Fruit fly (Drosophila melanogaster) whole organism, embryonic: ENCODE results near the gene Pcmt.
A peak's percentile ranks its signal among the peaks of the same experiment; 100 is the strongest.

ENCODE experiments used
- Aef1 ChIP-seq: fragments of 200-800 bp; sonication (Bioruptor generic); IDR thresholded peaks from 3 replicates; pipeline ENCODE4 v1.3.6; 2022; ENCODE audit warnings: missing biosample characterization, missing genetic modification characterization
- Asciz ChIP-seq: fragments of 200-800 bp; sonication (Bioruptor generic); optimal IDR thresholded peaks from 2 replicates; lab custom pipeline; 2017; ENCODE audit warnings: missing biosample characterization, mild to moderate bottlenecking, missing genetic modification characterization, missing genetic modification reagents
- Blimp-1 ChIP-seq: fragments of 200-800 bp; sonication (Bioruptor generic); optimal IDR thresholded peaks from 3 replicates; lab custom pipeline; 2018; ENCODE audit warnings: missing biosample characterization, missing genetic modification characterization, mild to moderate bottlenecking, moderate library complexity, missing genetic modification reagents
- CG10565 ChIP-seq: fragments of 200-800 bp; sonication (Bioruptor generic); optimal IDR thresholded peaks from 3 replicates; lab custom pipeline; 2016; ENCODE audit warnings: missing biosample characterization, mild to moderate bottlenecking, missing genetic modification characterization
- CG11723 ChIP-seq: fragments of 200-800 bp; sonication (Bioruptor generic); optimal IDR thresholded peaks from 2 replicates; lab custom pipeline; 2017; ENCODE audit warnings: missing biosample characterization, mild to moderate bottlenecking, missing genetic modification characterization
- CG1233 ChIP-seq: fragments of 200-800 bp; sonication (Bioruptor generic); optimal IDR thresholded peaks from 4 replicates; lab custom pipeline; 2018; ENCODE audit warnings: missing biosample characterization, mild to moderate bottlenecking, missing genetic modification characterization
- CG12391 ChIP-seq: fragments of 200-800 bp; sonication (Bioruptor generic); optimal IDR thresholded peaks from 3 replicates; lab custom pipeline; 2018; ENCODE audit warnings: missing biosample characterization, mild to moderate bottlenecking, missing genetic modification characterization, moderate library complexity
- CG13123 ChIP-seq: fragments of 200-800 bp; sonication (Bioruptor generic); optimal IDR thresholded peaks from 2 replicates; lab custom pipeline; 2016; ENCODE audit warnings: missing biosample characterization, missing genetic modification characterization
- CG15011 ChIP-seq: fragments of 200-800 bp; sonication (Bioruptor generic); optimal IDR thresholded peaks from 3 replicates; lab custom pipeline; 2018; ENCODE audit warnings: missing biosample characterization, mild to moderate bottlenecking, missing genetic modification characterization
- CG15696 ChIP-seq: fragments of 200-800 bp; sonication (Bioruptor generic); optimal IDR thresholded peaks from 2 replicates; lab custom pipeline; 2019; ENCODE audit warnings: missing biosample characterization, mild to moderate bottlenecking, missing genetic modification characterization, moderate library complexity
- CG17385 ChIP-seq: fragments of 200-800 bp; sonication (Bioruptor generic); optimal IDR thresholded peaks from 3 replicates; lab custom pipeline; 2018; ENCODE audit warnings: missing biosample characterization, mild to moderate bottlenecking, missing genetic modification characterization
- CG2120 ChIP-seq: fragments of 200-800 bp; sonication (Bioruptor generic); optimal IDR thresholded peaks from 3 replicates; lab custom pipeline; 2016; ENCODE audit warnings: missing biosample characterization, missing genetic modification characterization
- CG31441 ChIP-seq: fragments of 200-800 bp; sonication (Bioruptor generic); IDR thresholded peaks from 2 replicates; pipeline ENCODE4 v1.3.6; 2022; ENCODE audit warnings: missing biosample characterization, missing genetic modification characterization
- CG34376 ChIP-seq: fragments of 200-800 bp; sonication (Bioruptor generic); optimal IDR thresholded peaks from 2 replicates; lab custom pipeline; 2018; ENCODE audit warnings: missing biosample characterization, mild to moderate bottlenecking, missing genetic modification characterization
- CG4282 ChIP-seq: fragments of 200-800 bp; sonication (Bioruptor generic); optimal IDR thresholded peaks from 2 replicates; lab custom pipeline; 2016; ENCODE audit warnings: missing biosample characterization, missing genetic modification characterization
- CG5245 ChIP-seq: fragments of 200-800 bp; sonication (Bioruptor generic); optimal IDR thresholded peaks from 3 replicates; lab custom pipeline; 2016; ENCODE audit warnings: missing biosample characterization, missing genetic modification characterization
- CG6813 ChIP-seq: fragments of 200-800 bp; sonication (Bioruptor generic); optimal IDR thresholded peaks from 2 replicates; lab custom pipeline; 2017; ENCODE audit warnings: missing biosample characterization, missing genetic modification characterization, mild to moderate bottlenecking, moderate library complexity, missing genetic modification reagents
- CG7745 ChIP-seq: fragments of 200-800 bp; sonication (Bioruptor generic); optimal IDR thresholded peaks from 2 replicates; lab custom pipeline; 2018; ENCODE audit warnings: missing biosample characterization, mild to moderate bottlenecking, missing genetic modification characterization, moderate library complexity
- CG9609 ChIP-seq: fragments of 200-800 bp; sonication (Bioruptor generic); optimal IDR thresholded peaks from 3 replicates; lab custom pipeline; 2016; ENCODE audit warnings: missing biosample characterization, missing genetic modification characterization
- CG9727 ChIP-seq: fragments of 200-800 bp; sonication (Bioruptor generic); optimal IDR thresholded peaks from 3 replicates; lab custom pipeline; 2017; ENCODE audit warnings: missing biosample characterization, mild to moderate bottlenecking, missing genetic modification characterization
- CG9817 ChIP-seq: fragments of 200-800 bp; sonication (Bioruptor generic); optimal IDR thresholded peaks from 2 replicates; lab custom pipeline; 2018; ENCODE audit warnings: missing biosample characterization, mild to moderate bottlenecking, missing genetic modification characterization, moderate library complexity
- Dbx ChIP-seq: fragments of 200-800 bp; sonication (Bioruptor generic); IDR thresholded peaks from 3 replicates; pipeline ENCODE4 v1.3.6; 2022; ENCODE audit warnings: missing biosample characterization, missing genetic modification characterization
- Doc2 ChIP-seq: fragments of 200-800 bp; sonication (Bioruptor generic); IDR thresholded peaks from 2 replicates; pipeline ENCODE4 v1.3.6; 2022; ENCODE audit warnings: missing biosample characterization, missing genetic modification characterization
- H2.0 ChIP-seq: fragments of 200-800 bp; sonication (Bioruptor generic); IDR thresholded peaks from 2 replicates; pipeline ENCODE4 v1.3.6; 2022; ENCODE audit warnings: missing biosample characterization, missing genetic modification characterization
- Hand ChIP-seq: fragments of 200-800 bp; sonication (Bioruptor generic); optimal IDR thresholded peaks from 2 replicates; lab custom pipeline; 2017; ENCODE audit warnings: mild to moderate bottlenecking, missing biosample characterization, missing genetic modification reagents, missing genetic modification characterization
- Hr39 ChIP-seq: fragments of >200 bp; optimal IDR thresholded peaks from 2 replicates; lab custom pipeline; 2017
- MTF-1 ChIP-seq: fragments of 200-800 bp; sonication (Bioruptor generic); optimal IDR thresholded peaks from 2 replicates; lab custom pipeline; 2018; ENCODE audit warnings: missing biosample characterization, mild to moderate bottlenecking, missing genetic modification characterization, borderline replicate concordance
- NfI ChIP-seq: fragments of 200-800 bp; sonication (Bioruptor generic); optimal IDR thresholded peaks from 3 replicates; lab custom pipeline; 2018; ENCODE audit warnings: missing biosample characterization, mild to moderate bottlenecking, missing genetic modification characterization, moderate library complexity
- PHDP ChIP-seq: fragments of 200-800 bp; sonication (Bioruptor generic); optimal IDR thresholded peaks from 3 replicates; lab custom pipeline; 2018; ENCODE audit warnings: missing biosample characterization, mild to moderate bottlenecking, missing genetic modification characterization, moderate library complexity
- Xbp1 ChIP-seq: fragments of 200-800 bp; sonication (Bioruptor generic); optimal IDR thresholded peaks from 3 replicates; lab custom pipeline; 2016; ENCODE audit warnings: missing biosample characterization, mild to moderate bottlenecking, missing genetic modification characterization
- ab ChIP-seq: fragments of 200-800 bp; sonication (Bioruptor generic); optimal IDR thresholded peaks from 2 replicates; lab custom pipeline; 2016; ENCODE audit warnings: missing biosample characterization, missing genetic modification characterization
- bbx ChIP-seq: fragments of 200-800 bp; sonication (Bioruptor generic); IDR thresholded peaks from 2 replicates; pipeline ENCODE4 v1.3.6; 2022; ENCODE audit warnings: missing biosample characterization, missing genetic modification characterization; ENCODE audit not compliant: partially characterized antibody
- bcd ChIP-seq: fragments of 200-800 bp; sonication (Bioruptor generic); optimal IDR thresholded peaks from 2 replicates; lab custom pipeline; 2017; ENCODE audit warnings: missing biosample characterization, mild to moderate bottlenecking, missing genetic modification characterization
- bowl ChIP-seq: fragments of 200-800 bp; sonication (Bioruptor generic); IDR thresholded peaks from 2 replicates; pipeline ENCODE4 v1.3.6; 2022; ENCODE audit warnings: missing biosample characterization, missing genetic modification characterization
- cg ChIP-seq: fragments of 200-800 bp; sonication (Bioruptor generic); optimal IDR thresholded peaks from 3 replicates; lab custom pipeline; 2019; ENCODE audit warnings: missing biosample characterization, mild to moderate bottlenecking, missing genetic modification characterization, moderate library complexity
- dimm ChIP-seq: fragments of 200-800 bp; sonication (Bioruptor generic); IDR thresholded peaks from 2 replicates; pipeline ENCODE4 v1.3.6; 2022; ENCODE audit warnings: missing biosample characterization, missing genetic modification characterization
- emc ChIP-seq: fragments of 200-800 bp; sonication (Bioruptor generic); optimal IDR thresholded peaks from 2 replicates; lab custom pipeline; 2016; ENCODE audit warnings: missing biosample characterization, missing genetic modification characterization
- gcm ChIP-seq: fragments of 200-800 bp; sonication (Bioruptor generic); optimal IDR thresholded peaks from 2 replicates; lab custom pipeline; 2019; ENCODE audit warnings: missing biosample characterization, mild to moderate bottlenecking, missing genetic modification characterization, moderate library complexity
- gcm2 ChIP-seq: fragments of 200-800 bp; sonication (Bioruptor generic); optimal IDR thresholded peaks from 2 replicates; lab custom pipeline; 2016; ENCODE audit warnings: missing biosample characterization, missing genetic modification characterization
- gem ChIP-seq: fragments of 200-800 bp; sonication (Bioruptor generic); optimal IDR thresholded peaks from 2 replicates; lab custom pipeline; 2019; ENCODE audit warnings: missing biosample characterization, mild to moderate bottlenecking, missing genetic modification characterization, moderate library complexity
- gsb ChIP-seq: fragments of 200-800 bp; sonication (Bioruptor generic); IDR thresholded peaks from 2 replicates; pipeline ENCODE4 v1.3.6; 2022; ENCODE audit warnings: missing biosample characterization, missing genetic modification characterization
- ken ChIP-seq: fragments of 200-800 bp; sonication (Bioruptor generic); IDR thresholded peaks from 3 replicates; pipeline ENCODE4 v1.3.6; 2022; ENCODE audit warnings: missing biosample characterization, missing genetic modification characterization
- nerfin-2 ChIP-seq: fragments of 200-800 bp; sonication (Bioruptor generic); IDR thresholded peaks from 2 replicates; pipeline ENCODE4 v1.3.6; 2022; ENCODE audit warnings: missing biosample characterization, missing genetic modification characterization; ENCODE audit not compliant: partially characterized antibody
- nmo ChIP-seq: fragments of 200-800 bp; sonication (Bioruptor generic); optimal IDR thresholded peaks from 2 replicates; lab custom pipeline; 2018; ENCODE audit warnings: missing biosample characterization, mild to moderate bottlenecking, missing genetic modification characterization, moderate library complexity
- pan ChIP-seq, 4 experiments: fragments of >200 bp in 3 of 4; fragments of 200-800 bp in 1 of 4; sonication (Bioruptor generic) in 1 of 4; optimal IDR thresholded peaks in 3 of 4; IDR thresholded peaks in 1 of 4; 2 replicates each; pipeline versions ENCODE4 v1.3.6 to Lab custom; 2017 to 2022; ENCODE audit warnings: missing biosample characterization in 2 of 4, missing genetic modification characterization in 2 of 4, mixed read lengths in 1 of 4
- phol ChIP-seq: fragments of 200-800 bp; sonication (Bioruptor generic); optimal IDR thresholded peaks from 3 replicates; lab custom pipeline; 2018; ENCODE audit warnings: missing biosample characterization, mild to moderate bottlenecking, missing genetic modification characterization, moderate library complexity
- psq ChIP-seq: fragments of 200-800 bp; sonication (Bioruptor generic); optimal IDR thresholded peaks from 2 replicates; lab custom pipeline; 2017; ENCODE audit warnings: missing biosample characterization, missing genetic modification characterization
- sima ChIP-seq: fragments of 200-800 bp; sonication (Bioruptor generic); optimal IDR thresholded peaks from 2 replicates; lab custom pipeline; 2016; ENCODE audit warnings: missing biosample characterization, missing genetic modification characterization
- wdn ChIP-seq: fragments of 200-800 bp; sonication (Bioruptor generic); IDR thresholded peaks from 2 replicates; pipeline ENCODE4 v1.3.6; 2022; ENCODE audit warnings: missing biosample characterization, missing genetic modification characterization
- wek ChIP-seq: fragments of 200-800 bp; sonication (Bioruptor generic); optimal IDR thresholded peaks from 3 replicates; lab custom pipeline; 2018; ENCODE audit warnings: missing biosample characterization, mild to moderate bottlenecking, missing genetic modification characterization, moderate library complexity

The Pcmt gene

dm6 chr3R:5565623-5566022, 11.5 kb upstream of the Pcmt start (continued):
- TF ChIP-seq CG7745 (tag; lab: Kevin White, UChicago), result no peak
- TF ChIP-seq Hand (GFP tag; lab: Kevin White, UChicago), result peak; percentile 55
- TF ChIP-seq nerfin-2 (GFP tag; lab: Robert Waterston, UW), result no peak
- TF ChIP-seq ab (GFP tag; lab: Kevin White, UChicago), result no peak
- peak; percentile 63 for TF ChIP-seq CG9817 (tag; lab: Kevin White, UChicago)
- peak; percentile 76 for TF ChIP-seq Xbp1 (GFP tag; lab: Kevin White, UChicago)
- TF ChIP-seq bbx (GFP tag; lab: Robert Waterston, UW), result no peak
- TF ChIP-seq bcd (GFP tag; lab: Kevin White, UChicago), result peak; percentile 80
- peak; percentile 71 for TF ChIP-seq bowl (GFP tag; lab: Robert Waterston, UW)
- no peak for TF ChIP-seq pan (optimal IDR thresholded peaks at IDR 0.05; lab: Kevin White, UChicago)
- TF ChIP-seq pan (GFP tag; optimal IDR thresholded peaks at IDR 0.05 in 1 of 2, IDR thresholded peaks at IDR 0.05 in 1 of 2), result peak in 1 of 2 experiments; percentile 94
- peak; percentile 76 for TF ChIP-seq PHDP
- TF ChIP-seq emc, result peak; percentile 63
- peak; percentile 77 for TF ChIP-seq CG1233 (GFP tag; lab: Kevin White, UChicago)
- TF ChIP-seq CG4282, result peak; percentile 53
- TF ChIP-seq Doc2, result peak; percentile 79
- no peak; the same call in 1 of the 2 replicates for TF ChIP-seq CG31441
- peak; percentile 83 for TF ChIP-seq CG17385 (GFP tag; lab: Kevin White, UChicago)
- TF ChIP-seq CG10565 (GFP tag; lab: Kevin White, UChicago), result no peak
- TF ChIP-seq psq (GFP tag; lab: Kevin White, UChicago), result no peak
- TF ChIP-seq wek (GFP tag; lab: Kevin White, UChicago), result no peak
- peak; percentile 69 for TF ChIP-seq CG15011 (GFP tag; lab: Kevin White, UChicago)
- TF ChIP-seq CG2120, result peak; percentile 88
- peak; percentile 48 for TF ChIP-seq CG5245 (GFP tag; lab: Kevin White, UChicago)
- TF ChIP-seq gcm2 (GFP tag; lab: Kevin White, UChicago), result peak; percentile 67
- TF ChIP-seq NfI (GFP tag; lab: Kevin White, UChicago), result peak; percentile 81
- peak; percentile 42; the same call in 1 of the 2 replicates for TF ChIP-seq dimm (GFP tag; lab: Robert Waterston, UW)
- TF ChIP-seq gsb (GFP tag; lab: Robert Waterston, UW), result peak; percentile 59
- peak; percentile 78 for TF ChIP-seq Asciz (GFP tag; lab: Kevin White, UChicago)
- TF ChIP-seq ken, result peak; percentile 92
- TF ChIP-seq CG13123 (GFP tag; lab: Kevin White, UChicago), result peak; percentile 41
- TF ChIP-seq CG6813 (GFP tag; lab: Kevin White, UChicago), result peak; percentile 76
- peak; percentile 56 for TF ChIP-seq gcm (GFP tag; lab: Kevin White, UChicago)
- peak; percentile 86 for TF ChIP-seq Aef1
- peak; percentile 77 for TF ChIP-seq CG9727 (GFP tag; lab: Kevin White, UChicago)
- TF ChIP-seq cg (GFP tag; lab: Kevin White, UChicago), result no peak
- peak; percentile 85 for TF ChIP-seq H2.0 (GFP tag; lab: Robert Waterston, UW)
- TF ChIP-seq nmo (GFP tag; lab: Kevin White, UChicago), result peak; percentile 81
- peak; percentile 85 for TF ChIP-seq Dbx (GFP tag; lab: Robert Waterston, UW)
- peak; percentile 69 for TF ChIP-seq phol (tag; lab: Kevin White, UChicago)
- peak; percentile 81 for TF ChIP-seq CG9609 (GFP tag; lab: Kevin White, UChicago)
- no peak for TF ChIP-seq gem (tag; lab: Kevin White, UChicago)
- no peak for TF ChIP-seq Hr39
- TF ChIP-seq CG12391, result peak; percentile 82
- no peak for TF ChIP-seq CG15696
- peak; percentile 84; the same call in 1 of the 2 replicates for TF ChIP-seq wdn (GFP tag; lab: Robert Waterston, UW)
- TF ChIP-seq CG34376, result peak; percentile 96
- TF ChIP-seq MTF-1 (GFP tag; lab: Kevin White, UChicago), result peak; percentile 40
- TF ChIP-seq sima (GFP tag; lab: Kevin White, UChicago), result peak; percentile 51
- TF ChIP-seq CG11723, result peak; percentile 62
- peak; percentile 69 for TF ChIP-seq Blimp-1 (GFP tag; lab: Kevin White, UChicago)
